Worm (Caenorhabditis elegans) whole organism, late embryonic: ENCODE data around the gene C31H2.14.

ENCODE experiments used
- ceh-2 ChIP-seq: sonication (generic microtip); optimal IDR thresholded peaks from 2 replicates; lab custom pipeline; 2016; ENCODE audit warnings: missing genotype, missing genetic modification characterization, missing compliant biosample characterization
- ceh-9 ChIP-seq: sonication (generic microtip); optimal IDR thresholded peaks from 2 replicates; lab custom pipeline; 2016; ENCODE audit warnings: mild to moderate bottlenecking, missing genetic modification characterization, inconsistent platforms, missing compliant biosample characterization
- gmeb-2 ChIP-seq: sonication (generic microtip); optimal IDR thresholded peaks from 2 replicates; lab custom pipeline; 2016; ENCODE audit warnings: missing genetic modification characterization, inconsistent platforms, missing compliant biosample characterization
- hlh-15 ChIP-seq: sonication (generic microtip); optimal IDR thresholded peaks from 2 replicates; lab custom pipeline; 2016; ENCODE audit warnings: missing genetic modification characterization, missing compliant biosample characterization
- npax-4 ChIP-seq: sonication (generic microtip); optimal IDR thresholded peaks from 2 replicates; lab custom pipeline; 2016; ENCODE audit warnings: missing genetic modification characterization, missing compliant biosample characterization
- pha-4 ChIP-seq: fragments of 150-350 bp; optimal IDR thresholded peaks from 2 replicates; lab custom pipeline; 2018; ENCODE audit warnings: missing biosample characterization, missing genetic modification reagents, missing genetic modification characterization

ce11 chrX:5197440-5197839 is 49.4 kb downstream of the C31H2.14 start:
- TF ChIP-seq pha-4 = no peak
- no peak for TF ChIP-seq ceh-9 (tag; lab: Kevin White, UChicago)
- no peak for TF ChIP-seq ceh-2 (tag; lab: Kevin White, UChicago)
- no peak for TF ChIP-seq npax-4 (tag; lab: Kevin White, UChicago)
- no peak for TF ChIP-seq gmeb-2 (tag; lab: Kevin White, UChicago)
- TF ChIP-seq hlh-15 (tag; lab: Kevin White, UChicago) = no peak
